Worm (Caenorhabditis elegans) whole organism, mixed stage, embryonic: ENCODE data around the gene ins-9.

ENCODE experiments used
- M03D4.4 ChIP-seq: sonication (generic microtip); optimal IDR thresholded peaks from 2 replicates; lab custom pipeline; 2017; ENCODE audit warnings: mild to moderate bottlenecking, missing genetic modification characterization, missing compliant biosample characterization
- bed-3 ChIP-seq: fragments of 200-800 bp; sonication (Bioruptor generic); optimal IDR thresholded peaks from 3 replicates; lab custom pipeline; 2018; ENCODE audit warnings: mild to moderate bottlenecking, missing genetic modification characterization, moderate library complexity, missing compliant biosample characterization
- blmp-1 ChIP-seq: fragments of 150-350 bp; optimal IDR thresholded peaks from 2 replicates; lab custom pipeline; 2014; ENCODE audit warnings: missing biosample characterization, missing genetic modification characterization
- ceh-39 ChIP-seq: fragments of 150-350 bp; optimal IDR thresholded peaks from 2 replicates; lab custom pipeline; 2014; ENCODE audit warnings: missing biosample characterization, missing genetic modification characterization
- ceh-43 ChIP-seq: fragments of 200-800 bp; sonication (Bioruptor generic); optimal IDR thresholded peaks from 2 replicates; lab custom pipeline; 2018; ENCODE audit warnings: mild to moderate bottlenecking, missing genetic modification characterization, moderate library complexity, missing compliant biosample characterization
- ceh-83 ChIP-seq: fragments of 200-800 bp; sonication (Bioruptor generic); optimal IDR thresholded peaks from 2 replicates; lab custom pipeline; 2018; ENCODE audit warnings: mild to moderate bottlenecking, missing genetic modification characterization, missing compliant biosample characterization
- ces-1 ChIP-seq: fragments of 150-350 bp; optimal IDR thresholded peaks from 2 replicates; lab custom pipeline; 2014; ENCODE audit warnings: missing biosample characterization, missing genetic modification reagents, missing genetic modification characterization
- cnd-1 ChIP-seq: fragments of 200-800 bp; sonication (Bioruptor generic); optimal IDR thresholded peaks from 2 replicates; lab custom pipeline; 2018; ENCODE audit warnings: mild to moderate bottlenecking, missing genetic modification characterization, missing compliant biosample characterization
- drap-1 ChIP-seq: fragments of 200-800 bp; sonication (Bioruptor generic); optimal IDR thresholded peaks from 3 replicates; lab custom pipeline; 2018; ENCODE audit warnings: mild to moderate bottlenecking, missing genetic modification characterization, missing compliant biosample characterization
- elt-1 ChIP-seq: sonication (generic microtip); optimal IDR thresholded peaks from 2 replicates; lab custom pipeline; 2017; ENCODE audit warnings: missing genetic modification characterization, mild to moderate bottlenecking, missing compliant biosample characterization, antibody characterized with exemption, moderate library complexity, borderline replicate concordance; ENCODE audit not compliant: insufficient read depth
- elt-3 ChIP-seq: fragments of 150-350 bp; optimal IDR thresholded peaks from 2 replicates; lab custom pipeline; 2014; ENCODE audit warnings: missing biosample characterization, missing genetic modification characterization
- flh-1 ChIP-seq: fragments of 200-800 bp; sonication (Bioruptor generic); optimal IDR thresholded peaks from 2 replicates; lab custom pipeline; 2018; ENCODE audit warnings: mild to moderate bottlenecking, missing genetic modification characterization, moderate library complexity, missing compliant biosample characterization
- ham-2 ChIP-seq: fragments of 200-800 bp; sonication (Bioruptor generic); optimal IDR thresholded peaks from 2 replicates; lab custom pipeline; 2018; ENCODE audit warnings: mild to moderate bottlenecking, missing genetic modification characterization, missing compliant biosample characterization
- hlh-1 ChIP-seq: fragments of 150-350 bp; optimal IDR thresholded peaks from 2 replicates; lab custom pipeline; 2014; ENCODE audit warnings: missing biosample characterization, missing genetic modification reagents, missing genetic modification characterization
- lin-13 ChIP-seq: fragments of 150-350 bp; optimal IDR thresholded peaks from 2 replicates; lab custom pipeline; 2014; ENCODE audit warnings: missing biosample characterization, missing genetic modification characterization
- lsy-2 ChIP-seq: fragments of 150-350 bp; optimal IDR thresholded peaks from 2 replicates; lab custom pipeline; 2014; ENCODE audit warnings: missing biosample characterization, missing genetic modification characterization
- mab-5 ChIP-seq: fragments of 150-350 bp; optimal IDR thresholded peaks from 2 replicates; lab custom pipeline; 2014; ENCODE audit warnings: missing biosample characterization, missing genetic modification characterization
- mep-1 ChIP-seq: fragments of 150-350 bp; optimal IDR thresholded peaks from 2 replicates; lab custom pipeline; 2017; ENCODE audit warnings: missing biosample characterization, missing genetic modification reagents, missing genetic modification characterization, inconsistent platforms
- mls-2 ChIP-seq: sonication (generic microtip); optimal IDR thresholded peaks from 2 replicates; lab custom pipeline; 2016; ENCODE audit warnings: mild to moderate bottlenecking, missing genetic modification characterization, moderate library complexity, missing compliant biosample characterization
- nhr-12 ChIP-seq: fragments of 150-350 bp; optimal IDR thresholded peaks from 2 replicates; lab custom pipeline; 2014; ENCODE audit warnings: missing biosample characterization, missing genetic modification characterization
- nhr-2 ChIP-seq: fragments of 150-350 bp; optimal IDR thresholded peaks from 2 replicates; lab custom pipeline; 2014; ENCODE audit warnings: missing biosample characterization, missing genetic modification characterization
- nhr-237 ChIP-seq: fragments of 150-350 bp; optimal IDR thresholded peaks from 2 replicates; lab custom pipeline; 2014; ENCODE audit warnings: missing biosample characterization, missing genetic modification characterization
- nhr-76 ChIP-seq: sonication (generic microtip); optimal IDR thresholded peaks from 2 replicates; lab custom pipeline; 2017; ENCODE audit warnings: missing biosample characterization, missing genetic modification characterization
- pha-4 ChIP-seq: fragments of 150-350 bp; optimal IDR thresholded peaks from 2 replicates; lab custom pipeline; 2018; ENCODE audit warnings: missing biosample characterization, missing genetic modification reagents, missing genetic modification characterization
- sem-2 ChIP-seq: fragments of 200-800 bp; sonication (Bioruptor generic); optimal IDR thresholded peaks from 2 replicates; lab custom pipeline; 2018; ENCODE audit warnings: mild to moderate bottlenecking, missing genetic modification characterization, missing compliant biosample characterization
- snpc-4 ChIP-seq: fragments of 150-350 bp; optimal IDR thresholded peaks from 2 replicates; lab custom pipeline; 2014; ENCODE audit warnings: missing biosample characterization, missing genetic modification characterization
- tbx-8 ChIP-seq: fragments of 200-800 bp; sonication (Bioruptor generic); optimal IDR thresholded peaks from 2 replicates; lab custom pipeline; 2018; ENCODE audit warnings: mild to moderate bottlenecking, missing genetic modification characterization, moderate library complexity, missing compliant biosample characterization
- unc-39 ChIP-seq: fragments of 150-350 bp; optimal IDR thresholded peaks from 2 replicates; lab custom pipeline; 2014; ENCODE audit warnings: missing biosample characterization, missing genetic modification characterization
- zip-8 ChIP-seq: fragments of 150-350 bp; optimal IDR thresholded peaks from 2 replicates; lab custom pipeline; 2014; ENCODE audit warnings: missing biosample characterization, missing genetic modification characterization
- ztf-11 ChIP-seq: fragments of 150-350 bp; optimal IDR thresholded peaks from 2 replicates; lab custom pipeline; 2014; ENCODE audit warnings: missing biosample characterization, missing genetic modification characterization

ins-9 gene

DNA sequence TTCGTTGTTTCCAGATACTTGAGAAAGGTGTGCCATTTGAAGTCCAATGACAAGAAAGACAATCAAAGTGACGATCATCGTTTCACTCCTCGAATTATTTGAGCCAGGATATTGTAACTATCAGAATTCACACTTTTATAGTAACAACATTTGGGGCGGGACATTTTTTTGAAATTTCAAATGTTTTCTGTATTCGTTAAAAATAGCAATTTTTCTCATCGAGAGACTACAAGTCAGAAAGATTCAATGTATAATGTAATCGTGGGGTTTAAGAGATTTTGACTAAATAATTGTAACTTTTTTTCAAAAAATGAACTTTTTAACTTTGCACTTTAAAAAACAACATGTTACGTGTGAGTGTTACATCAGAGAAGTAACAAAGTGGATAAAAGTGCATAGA lies at the start of gene ins-9:
Gene ins-9, minus strand, starts transcription at position 101 of the 400 bp plus-strand sequence.
- TF ChIP-seq ceh-43 (GFP tag; lab: Kevin White, UChicago) (no peak), sem-2 (GFP tag; lab: Kevin White, UChicago) (no peak), elt-3 (no peak), unc-39 (no peak), nhr-12 (tag; lab: Kevin White, UChicago) (no peak), lin-13 (tag; lab: Kevin White, UChicago) (no peak), tbx-8 (GFP tag; lab: Kevin White, UChicago) (no peak), ces-1 (GFP tag; lab: Kevin White, UChicago) (no peak)

DNA sequence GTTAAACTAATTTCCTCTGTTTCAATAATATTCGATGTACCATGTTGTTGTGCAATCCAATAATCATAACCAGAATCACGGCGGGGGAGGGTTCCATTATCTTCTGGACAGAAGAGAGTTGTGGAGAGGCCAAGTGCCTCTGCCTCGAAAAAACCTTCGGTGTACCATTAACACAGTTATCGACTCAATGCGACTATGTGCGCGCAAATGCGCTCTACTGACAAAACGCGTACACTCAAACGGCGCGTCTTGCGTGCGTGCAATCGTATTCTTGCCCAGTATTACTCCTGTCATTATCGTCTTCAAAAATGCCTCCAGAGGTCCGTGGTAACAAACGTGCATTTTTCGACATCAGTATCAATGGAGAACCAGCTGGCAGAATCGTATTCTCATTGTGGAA lies 44.6 kb upstream of the ins-9 start, which contains the start of gene cyn-8:
Gene cyn-8, plus strand, starts transcription at position 217 of the 400 bp plus-strand sequence.
- TF ChIP-seq ceh-39 (tag; lab: Kevin White, UChicago) (peak; percentile 85), hlh-1 (tag; lab: Kevin White, UChicago) (peak; percentile 36), mep-1 (tag; lab: Kevin White, UChicago) (peak; percentile 33), pha-4 (peak; percentile 28), ces-1 (GFP tag; lab: Kevin White, UChicago) (peak; percentile 71), snpc-4 (tag; lab: Kevin White, UChicago) (no peak), tbx-8 (GFP tag; lab: Kevin White, UChicago) (no peak), drap-1 (GFP tag; lab: Kevin White, UChicago) (peak; percentile 35), M03D4.4 (tag; lab: Kevin White, UChicago) (no peak), mls-2 (tag; lab: Kevin White, UChicago) (peak; percentile 40), cnd-1 (peak; percentile 35), lin-13 (tag; lab: Kevin White, UChicago) (peak; percentile 75), zip-8 (tag; lab: Kevin White, UChicago) (no peak), ceh-43 (GFP tag; lab: Kevin White, UChicago) (no peak), elt-1 (tag; lab: Kevin White, UChicago) (no peak), ceh-83 (no peak)

DNA sequence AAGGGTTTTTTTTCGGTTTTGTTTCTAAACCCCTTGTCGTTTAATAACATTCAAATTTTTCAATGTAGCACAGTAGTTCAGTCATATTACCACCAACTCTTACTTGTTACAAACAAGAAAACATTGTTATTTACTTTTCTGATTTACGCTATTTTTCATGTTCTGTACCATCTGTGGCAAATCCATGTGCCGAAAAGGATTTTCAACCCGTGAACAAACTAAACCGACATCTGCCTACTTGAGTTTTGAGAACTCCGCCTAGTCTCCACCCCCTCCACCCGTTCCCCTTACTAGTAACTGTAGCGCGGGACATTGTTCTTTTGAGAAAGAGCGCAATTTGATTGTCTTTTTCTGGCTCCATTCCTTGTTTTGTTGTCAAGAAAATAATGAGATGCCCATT lies 38.6 kb upstream of the ins-9 start, which contains the start of gene ensh-1:
Gene ensh-1, plus strand, starts transcription at position 301 of the 400 bp plus-strand sequence.
- no peak for TF ChIP-seq ces-1 (GFP tag; lab: Kevin White, UChicago)
- no peak for TF ChIP-seq flh-1 (GFP tag; lab: Kevin White, UChicago)
- no peak for TF ChIP-seq ceh-83
- TF ChIP-seq hlh-1 (tag; lab: Kevin White, UChicago): no peak
- no peak for TF ChIP-seq ceh-39 (tag; lab: Kevin White, UChicago)
- TF ChIP-seq blmp-1: no peak
- TF ChIP-seq drap-1 (GFP tag; lab: Kevin White, UChicago): no peak
- TF ChIP-seq ham-2 (GFP tag; lab: Kevin White, UChicago): no peak
- TF ChIP-seq unc-39: no peak
- TF ChIP-seq elt-3: no peak

DNA sequence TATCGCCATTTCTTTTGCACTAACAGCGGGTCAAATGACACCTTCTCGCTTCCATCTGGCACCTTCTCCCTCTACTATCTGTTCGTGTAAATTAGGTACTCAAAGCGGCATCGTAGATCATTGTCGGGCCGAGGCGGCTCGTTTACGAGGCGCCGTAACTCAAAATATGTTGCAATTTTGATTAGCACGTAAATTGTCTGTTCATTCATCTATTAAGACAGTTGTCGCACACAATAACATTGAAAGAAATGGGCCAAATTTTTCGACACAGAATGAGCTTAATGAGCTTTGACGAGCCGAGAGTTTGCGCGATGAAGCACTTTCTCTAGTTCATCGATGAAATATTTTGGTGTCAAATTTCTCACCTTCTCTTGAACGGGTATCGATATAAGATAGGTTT lies 36.5 kb upstream of the ins-9 start:
- no peak for TF ChIP-seq nhr-76
- TF ChIP-seq M03D4.4 (tag; lab: Kevin White, UChicago): no peak
- TF ChIP-seq elt-3: no peak
- TF ChIP-seq ztf-11 (tag; lab: Kevin White, UChicago): no peak
- TF ChIP-seq tbx-8 (GFP tag; lab: Kevin White, UChicago): no peak
- TF ChIP-seq drap-1 (GFP tag; lab: Kevin White, UChicago): no peak
- no peak for TF ChIP-seq ceh-83
- TF ChIP-seq mab-5 (tag; lab: Kevin White, UChicago): no peak
- TF ChIP-seq sem-2 (GFP tag; lab: Kevin White, UChicago): no peak
- TF ChIP-seq, all 35 proteins: peak for 0

DNA sequence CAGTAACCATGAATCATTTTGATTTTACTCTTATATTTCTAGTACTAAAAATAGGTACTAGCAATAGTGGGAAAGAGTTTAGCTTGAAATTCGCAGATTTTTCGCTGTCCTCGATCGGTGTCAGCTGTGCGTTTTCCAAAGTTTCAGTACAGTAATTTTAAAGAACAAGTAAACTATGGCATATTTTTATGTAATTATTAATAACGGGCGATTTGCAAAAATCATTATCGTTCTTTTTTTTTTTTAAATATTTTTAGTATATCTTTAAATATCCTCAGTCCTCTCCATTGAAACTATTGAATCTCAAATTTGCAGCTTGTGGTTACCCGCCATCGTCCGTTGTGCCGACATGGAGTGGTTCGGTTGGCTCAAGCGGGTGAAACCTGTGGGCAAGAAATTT lies 26.3 kb upstream of the ins-9 start, which contains the start of gene C13E3.1:
Gene C13E3.1, plus strand, starts transcription at position 301 of the 400 bp plus-strand sequence.
- TF ChIP-seq mls-2 (tag; lab: Kevin White, UChicago) (no peak), bed-3 (GFP tag; lab: Kevin White, UChicago) (no peak), ceh-39 (tag; lab: Kevin White, UChicago) (no peak), ztf-11 (tag; lab: Kevin White, UChicago) (no peak), nhr-76 (no peak), zip-8 (tag; lab: Kevin White, UChicago) (no peak), ceh-83 (no peak), M03D4.4 (tag; lab: Kevin White, UChicago) (no peak), nhr-237 (tag; lab: Kevin White, UChicago) (no peak), lsy-2 (tag; lab: Kevin White, UChicago) (no peak), ceh-43 (GFP tag; lab: Kevin White, UChicago) (no peak), lin-13 (tag; lab: Kevin White, UChicago) (no peak), blmp-1 (no peak), nhr-2 (tag; lab: Kevin White, UChicago) (no peak), snpc-4 (tag; lab: Kevin White, UChicago) (no peak), hlh-1 (tag; lab: Kevin White, UChicago) (no peak), sem-2 (GFP tag; lab: Kevin White, UChicago) (no peak), ham-2 (GFP tag; lab: Kevin White, UChicago) (no peak), elt-1 (tag; lab: Kevin White, UChicago) (no peak)
